Fruit fly (Drosophila melanogaster): ENCODE measurements around the gene hb.
A peak's percentile ranks its signal among the peaks of the same experiment; 100 is the strongest.

hb gene

DNA sequence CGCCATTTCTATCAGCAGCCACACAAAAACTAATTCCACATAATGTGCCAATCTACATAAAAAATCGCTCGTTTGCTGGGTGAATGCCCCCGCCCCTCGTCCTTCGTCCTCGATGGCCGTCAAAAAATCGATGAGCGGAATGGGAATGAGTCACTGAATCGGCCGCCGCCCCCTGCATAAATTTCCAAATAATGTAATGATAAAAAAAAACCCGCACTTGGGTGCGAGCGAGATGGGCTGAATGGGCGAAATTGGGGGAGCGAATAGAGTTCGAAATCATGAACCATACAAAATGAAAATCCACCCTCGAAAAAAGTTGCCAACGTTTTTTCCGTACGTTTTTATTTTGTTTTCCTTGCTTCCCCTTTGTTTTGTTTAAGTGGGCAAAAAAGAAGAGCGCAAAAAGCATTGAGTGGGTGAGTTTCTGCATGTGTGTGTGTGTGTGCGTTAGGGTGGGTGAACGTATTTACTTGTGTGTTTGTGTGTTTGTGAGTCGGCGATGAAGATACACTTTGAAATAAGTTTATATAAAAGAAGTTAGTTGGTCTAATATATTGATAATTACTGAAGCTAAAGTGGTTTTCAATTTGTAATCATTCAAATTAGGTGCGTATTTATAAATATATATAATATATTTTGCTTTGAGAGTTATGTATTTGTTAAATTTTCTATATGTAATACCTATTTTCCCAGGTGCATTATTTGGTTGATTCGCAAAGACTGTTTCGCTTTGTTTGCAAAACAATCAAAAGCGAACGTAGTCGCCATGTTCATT is 7.9 kb upstream of the hb start (continued):
- TF ChIP-seq Hand (GFP tag; optimal IDR thresholded peaks at IDR 0.05): peak; percentile 10
- TF ChIP-seq CG14050 (GFP tag; IDR thresholded peaks at IDR 0.05): no peak
- 0 out of 3 replicates have a peak, but pooled peaks have one; percentile 16 for TF ChIP-seq Mrtf (GFP tag; IDR thresholded peaks at IDR 0.05)
- no peak for TF ChIP-seq CG15601 (tag; optimal IDR thresholded peaks at IDR 0.05)
- TF ChIP-seq CG8924 (tag; optimal IDR thresholded peaks at IDR 0.05): peak; percentile 8
- no peak for TF ChIP-seq Ptx1 (GFP tag; IDR thresholded peaks at IDR 0.05)
- peak; percentile 93 for TF ChIP-seq abd-A (tag; optimal IDR thresholded peaks at IDR 0.05)
- no peak for TF ChIP-seq bab2 (GFP tag; optimal IDR thresholded peaks at IDR 0.05)
- TF ChIP-seq fd3F (GFP tag; optimal IDR thresholded peaks at IDR 0.05): no peak
- TF ChIP-seq pros (GFP tag; optimal IDR thresholded peaks at IDR 0.05): peak; percentile 45
- peak; percentile 91 for TF ChIP-seq Nf-YB (GFP tag; optimal IDR thresholded peaks at IDR 0.05)
- peak; percentile 41 for TF ChIP-seq gem (tag; optimal IDR thresholded peaks at IDR 0.05)
- TF ChIP-seq CG9215 (GFP tag; IDR thresholded peaks at IDR 0.05): no peak
- peak; percentile 91 for TF ChIP-seq seq (GFP tag; IDR thresholded peaks at IDR 0.05)
- no peak for TF ChIP-seq HLH3B (GFP tag; IDR thresholded peaks at IDR 0.05)
- TF ChIP-seq pzg (GFP tag; optimal IDR thresholded peaks at IDR 0.05): no peak
- 0 out of 3 replicates have a peak, but pooled peaks have one; percentile 21 for TF ChIP-seq hb (GFP tag; IDR thresholded peaks at IDR 0.05; ENCODE audit: partially characterized antibody)
- TF ChIP-seq CG13296 (GFP tag; optimal IDR thresholded peaks at IDR 0.05): no peak
- TF ChIP-seq onecut (GFP tag; IDR thresholded peaks at IDR 0.05): peak; percentile 97
- TF ChIP-seq CG18262 (tag; optimal IDR thresholded peaks at IDR 0.05): peak; percentile 22
- TF ChIP-seq CG6683 (GFP tag; optimal IDR thresholded peaks at IDR 0.05): no peak
- TF ChIP-seq sr (GFP tag; IDR thresholded peaks at IDR 0.05): peak; percentile 59
- peak; percentile 98 for TF ChIP-seq sqz (GFP tag; optimal IDR thresholded peaks at IDR 0.05)
- TF ChIP-seq CG7987 (GFP tag; optimal IDR thresholded peaks at IDR 0.05): no peak
- peak; percentile 64 for TF ChIP-seq sens (GFP tag)
- no peak for TF ChIP-seq Ets65A (GFP tag)
- TF ChIP-seq CG18599 (GFP tag; optimal IDR thresholded peaks at IDR 0.05): peak; percentile 17
- TF ChIP-seq gfzf (GFP tag; optimal IDR thresholded peaks at IDR 0.05): no peak
- no peak for TF ChIP-seq Xrp1 (GFP tag; IDR thresholded peaks at IDR 0.05)
- no peak for TF ChIP-seq trh (GFP tag; optimal IDR thresholded peaks at IDR 0.05)
- no peak for TF ChIP-seq bowl (GFP tag; IDR thresholded peaks at IDR 0.05)
- no peak for TF ChIP-seq dpn (GFP tag; optimal IDR thresholded peaks at IDR 0.05)
- TF ChIP-seq ash1 (GFP tag; optimal IDR thresholded peaks at IDR 0.05): no peak
- TF ChIP-seq B-H1 (GFP tag; IDR thresholded peaks at IDR 0.05): no peak
- peak; percentile 16 for TF ChIP-seq CG2712 (tag; optimal IDR thresholded peaks at IDR 0.05)
- no peak for TF ChIP-seq Doc2 (GFP tag; IDR thresholded peaks at IDR 0.05)
- no peak for TF ChIP-seq CG13894 (tag; optimal IDR thresholded peaks at IDR 0.05)
- TF ChIP-seq Hey (tag; optimal IDR thresholded peaks at IDR 0.05): no peak
- TF ChIP-seq zen (tag; optimal IDR thresholded peaks at IDR 0.05): no peak
- TF ChIP-seq NC2α (GFP tag; optimal IDR thresholded peaks at IDR 0.05): no peak
- TF ChIP-seq CG11695 (GFP tag; IDR thresholded peaks at IDR 0.05): no peak
- no peak for TF ChIP-seq CG42726 (GFP tag; IDR thresholded peaks at IDR 0.05; ENCODE audit: partially characterized antibody)
- TF ChIP-seq bsh (GFP tag; optimal IDR thresholded peaks at IDR 0.05): peak in 1 of 2 experiments; percentile 21
- TF ChIP-seq CG17912 (GFP tag; optimal IDR thresholded peaks at IDR 0.05): no peak
- TF ChIP-seq Dfd (GFP tag; optimal IDR thresholded peaks at IDR 0.05): no peak
- TF ChIP-seq nom (GFP tag; optimal IDR thresholded peaks at IDR 0.05): peak; percentile 71
- peak; percentile 22 for TF ChIP-seq CG7839 (tag; optimal IDR thresholded peaks at IDR 0.05)
- peak; percentile 77; the same call in 2 of the 3 replicates for TF ChIP-seq z (GFP tag; IDR thresholded peaks at IDR 0.05)
- no peak for TF ChIP-seq CG2889 (GFP tag; IDR thresholded peaks at IDR 0.05)

All from whole organism, embryonic.